Worm (Caenorhabditis elegans) whole organism, young adult: Measurements from ENCODE around the gene srh-42.
A peak's percentile ranks its signal among the peaks of the same experiment; 100 is the strongest.

ENCODE experiments used
- C06A6.2 ChIP-seq: fragments of 200-800 bp; sonication (Bioruptor generic); conservative IDR thresholded peaks from 2 replicates; pipeline ENCODE4 v1.3.6; 2022; ENCODE audit warnings: missing genetic modification characterization, missing compliant biosample characterization
- D2030.7 ChIP-seq: fragments of 200-800 bp; sonication (Bioruptor generic); IDR thresholded peaks from 2 replicates; pipeline ENCODE4 v1.3.6; 2022; ENCODE audit warnings: missing genetic modification reagents, missing genetic modification characterization, missing compliant biosample characterization
- F39B2.1 ChIP-seq: fragments of 200-800 bp; sonication (Bioruptor generic); IDR thresholded peaks from 2 replicates; pipeline ENCODE4 v1.3.6; 2022; ENCODE audit warnings: missing genetic modification reagents, missing genetic modification characterization, missing compliant biosample characterization
- F49E8.2 ChIP-seq: sonication (generic microtip); optimal IDR thresholded peaks from 3 replicates; lab custom pipeline; 2017; ENCODE audit warnings: missing genetic modification characterization, mild to moderate bottlenecking, missing compliant biosample characterization, antibody characterized with exemption, moderate library complexity; ENCODE audit not compliant: insufficient read depth
- F57C9.4 ChIP-seq: sonication (generic microtip); optimal IDR thresholded peaks from 2 replicates; lab custom pipeline; 2017; ENCODE audit warnings: mild to moderate bottlenecking, missing genetic modification characterization, missing compliant biosample characterization
- K12H6.12 ChIP-seq: fragments of 200-800 bp; sonication (Bioruptor generic); optimal IDR thresholded peaks from 2 replicates; lab custom pipeline; 2018; ENCODE audit warnings: mild to moderate bottlenecking, missing genetic modification characterization, missing compliant biosample characterization
- T26A5.8 ChIP-seq: sonication (generic microtip); optimal IDR thresholded peaks from 2 replicates; lab custom pipeline; 2016; ENCODE audit warnings: missing genetic modification characterization, missing compliant biosample characterization
- Y53G8AR.9 ChIP-seq: fragments of 200-800 bp; sonication (Bioruptor generic); conservative IDR thresholded peaks from 2 replicates; pipeline ENCODE4 v1.3.6; 2022; ENCODE audit warnings: missing genetic modification reagents, missing genetic modification characterization, missing compliant biosample characterization
- Y79H2A.3 ChIP-seq: fragments of 200-800 bp; sonication (Bioruptor generic); conservative IDR thresholded peaks from 2 replicates; pipeline ENCODE4 v1.3.6; 2022; ENCODE audit warnings: missing genetic modification reagents, missing genetic modification characterization, missing compliant biosample characterization
- athp-1 ChIP-seq: sonication (generic microtip); optimal IDR thresholded peaks from 2 replicates; lab custom pipeline; 2017; ENCODE audit warnings: mild to moderate bottlenecking, missing genetic modification characterization, missing compliant biosample characterization
- attf-3 ChIP-seq: fragments of 200-800 bp; sonication (Bioruptor generic); conservative IDR thresholded peaks from 2 replicates; pipeline ENCODE4 v1.3.6; 2022; ENCODE audit warnings: missing genetic modification reagents, missing genetic modification characterization, missing compliant biosample characterization
- bed-2 ChIP-seq: fragments of 200-800 bp; sonication (Bioruptor generic); IDR thresholded peaks from 2 replicates; pipeline ENCODE4 v1.3.6; 2022; ENCODE audit warnings: missing genetic modification reagents, missing genetic modification characterization, missing compliant biosample characterization
- cebp-2 ChIP-seq: fragments of 200-800 bp; sonication (Bioruptor generic); IDR thresholded peaks from 2 replicates; pipeline ENCODE4 v1.3.6; 2022; ENCODE audit warnings: missing genetic modification characterization, missing compliant biosample characterization
- ceh-40 ChIP-seq: fragments of 200-800 bp; sonication (Bioruptor generic); IDR thresholded peaks from 2 replicates; pipeline ENCODE4 v1.3.6; 2022; ENCODE audit warnings: missing genetic modification characterization, missing compliant biosample characterization
- ceh-58 ChIP-seq: fragments of 200-800 bp; sonication (Bioruptor generic); IDR thresholded peaks from 2 replicates; pipeline ENCODE4 v1.3.6; 2022; ENCODE audit warnings: missing genetic modification characterization, missing compliant biosample characterization
- chd-7 ChIP-seq: sonication (generic microtip); optimal IDR thresholded peaks from 2 replicates; lab custom pipeline; 2016; ENCODE audit warnings: mild to moderate bottlenecking, missing genetic modification characterization, moderate library complexity, missing compliant biosample characterization
- dpff-1 ChIP-seq: sonication (generic microtip); optimal IDR thresholded peaks from 2 replicates; lab custom pipeline; 2017; ENCODE audit warnings: mild to moderate bottlenecking, missing genetic modification characterization, missing compliant biosample characterization
- dpl-1 ChIP-seq: fragments of 150-350 bp; optimal IDR thresholded peaks from 2 replicates; lab custom pipeline; 2014; ENCODE audit warnings: missing biosample characterization, missing genetic modification reagents, missing genetic modification characterization
- egl-18 ChIP-seq: fragments of 200-800 bp; sonication (Bioruptor generic); IDR thresholded peaks from 2 replicates; pipeline ENCODE4 v1.3.6; 2022; ENCODE audit warnings: missing genetic modification reagents, missing genetic modification characterization, missing compliant biosample characterization
- egl-44 ChIP-seq: fragments of 200-800 bp; sonication (Bioruptor generic); IDR thresholded peaks from 2 replicates; pipeline ENCODE4 v1.3.6; 2022; ENCODE audit warnings: missing genetic modification reagents, missing genetic modification characterization, missing compliant biosample characterization
- ekl-4 ChIP-seq: fragments of 200-800 bp; sonication (Bioruptor generic); IDR thresholded peaks from 2 replicates; pipeline ENCODE4 v1.3.6; 2022; ENCODE audit warnings: missing genetic modification reagents, missing genetic modification characterization, missing compliant biosample characterization
- hlh-12 ChIP-seq: sonication (generic microtip); optimal IDR thresholded peaks from 2 replicates; lab custom pipeline; 2016; ENCODE audit warnings: missing genetic modification characterization, missing compliant biosample characterization
- hrde-1 ChIP-seq: sonication (generic microtip); optimal IDR thresholded peaks from 2 replicates; lab custom pipeline; 2016; ENCODE audit warnings: missing genetic modification characterization, mild to moderate bottlenecking, missing compliant biosample characterization, moderate library complexity, missing genotype, missing genetic modification reagents, borderline replicate concordance
- hsf-1 ChIP-seq: fragments of 200-800 bp; sonication (Bioruptor generic); IDR thresholded peaks from 2 replicates; pipeline ENCODE4 v1.3.6; 2022; ENCODE audit warnings: missing genetic modification reagents, missing genetic modification characterization, missing compliant biosample characterization
- lag-1 ChIP-seq: fragments of 200-800 bp; sonication (Bioruptor generic); IDR thresholded peaks from 2 replicates; pipeline ENCODE4 v1.3.6; 2022; ENCODE audit warnings: missing genetic modification reagents, missing genetic modification characterization, missing compliant biosample characterization
- lin-26 ChIP-seq: fragments of 200-800 bp; sonication (Bioruptor generic); IDR thresholded peaks from 2 replicates; pipeline ENCODE4 v1.3.6; 2022; ENCODE audit warnings: missing genetic modification reagents, missing genetic modification characterization, missing compliant biosample characterization
- lin-40 ChIP-seq: sonication (generic microtip); optimal IDR thresholded peaks from 2 replicates; lab custom pipeline; 2016; ENCODE audit warnings: missing genetic modification characterization, mild to moderate bottlenecking, missing compliant biosample characterization, missing genotype, missing genetic modification reagents
- lir-1 ChIP-seq: fragments of 200-800 bp; sonication (Bioruptor generic); conservative IDR thresholded peaks from 2 replicates; pipeline ENCODE4 v1.3.6; 2022; ENCODE audit warnings: missing genetic modification reagents, missing genetic modification characterization, missing compliant biosample characterization
- lsl-1 ChIP-seq: fragments of 200-800 bp; sonication (Bioruptor generic); optimal IDR thresholded peaks from 2 replicates; lab custom pipeline; 2018; ENCODE audit warnings: mild to moderate bottlenecking, missing genetic modification characterization, moderate library complexity, missing compliant biosample characterization
- lsy-27 ChIP-seq: sonication (generic microtip); optimal IDR thresholded peaks from 2 replicates; lab custom pipeline; 2017; ENCODE audit warnings: missing genetic modification characterization, mild to moderate bottlenecking, missing compliant biosample characterization, antibody characterized with exemption, missing genotype, borderline replicate concordance; ENCODE audit not compliant: insufficient read depth
- nhr-120 ChIP-seq: fragments of 200-800 bp; sonication (Bioruptor generic); IDR thresholded peaks from 2 replicates; pipeline ENCODE4 v1.3.6; 2022; ENCODE audit warnings: missing genetic modification characterization, missing compliant biosample characterization
- repo-1 ChIP-seq: sonication (generic microtip); optimal IDR thresholded peaks from 2 replicates; lab custom pipeline; 2017; ENCODE audit warnings: mild to moderate bottlenecking, missing genetic modification characterization, missing compliant biosample characterization
- sdz-38 ChIP-seq: sonication (generic microtip); optimal IDR thresholded peaks from 2 replicates; lab custom pipeline; 2016; ENCODE audit warnings: missing genotype, missing genetic modification characterization, missing compliant biosample characterization
- sea-2 ChIP-seq: fragments of 200-800 bp; sonication (Bioruptor generic); IDR thresholded peaks from 2 replicates; pipeline ENCODE4 v1.3.6; 2022; ENCODE audit warnings: missing genetic modification characterization, missing compliant biosample characterization
- snpc-1.1 ChIP-seq: sonication (generic microtip); optimal IDR thresholded peaks from 2 replicates; lab custom pipeline; 2017; ENCODE audit warnings: missing genetic modification characterization, mild to moderate bottlenecking, missing compliant biosample characterization, antibody characterized with exemption, moderate library complexity, missing genotype, missing genetic modification reagents; ENCODE audit not compliant: insufficient read depth
- snpc-1.3 ChIP-seq: sonication (generic microtip); optimal IDR thresholded peaks from 2 replicates; lab custom pipeline; 2017; ENCODE audit warnings: missing genetic modification characterization, mild to moderate bottlenecking, missing compliant biosample characterization, antibody characterized with exemption, moderate library complexity, missing genotype, missing genetic modification reagents; ENCODE audit not compliant: insufficient read depth
- sptf-2 ChIP-seq: fragments of 200-800 bp; sonication (Bioruptor generic); optimal IDR thresholded peaks from 2 replicates; lab custom pipeline; 2018; ENCODE audit warnings: mild to moderate bottlenecking, missing genetic modification characterization, missing compliant biosample characterization
- unc-130 ChIP-seq: sonication (generic microtip); optimal IDR thresholded peaks from 2 replicates; lab custom pipeline; 2016; ENCODE audit warnings: missing genetic modification reagents, missing genetic modification characterization, missing compliant biosample characterization
- unc-62 ChIP-seq: fragments of 150-350 bp; optimal IDR thresholded peaks from 2 replicates; lab custom pipeline; 2014; ENCODE audit warnings: missing biosample characterization, missing genetic modification reagents, missing genetic modification characterization
- zfh-2 ChIP-seq: fragments of 200-800 bp; sonication (Bioruptor generic); conservative IDR thresholded peaks from 2 replicates; pipeline ENCODE4 v1.3.6; 2022; ENCODE audit warnings: missing genetic modification reagents, missing genetic modification characterization, missing compliant biosample characterization
- zim-3 ChIP-seq: sonication (generic microtip); optimal IDR thresholded peaks from 2 replicates; lab custom pipeline; 2017; ENCODE audit warnings: mild to moderate bottlenecking, missing genetic modification characterization, moderate library complexity, missing compliant biosample characterization
- ztf-18 ChIP-seq: sonication (generic microtip); optimal IDR thresholded peaks from 2 replicates; lab custom pipeline; 2016; ENCODE audit warnings: missing genotype, mild to moderate bottlenecking, missing genetic modification characterization, missing compliant biosample characterization
- ztf-26 ChIP-seq: sonication (generic microtip); optimal IDR thresholded peaks from 2 replicates; lab custom pipeline; 2017; ENCODE audit warnings: missing genetic modification characterization, missing compliant biosample characterization
- ztf-28 ChIP-seq: fragments of 200-800 bp; sonication (Bioruptor generic); IDR thresholded peaks from 2 replicates; pipeline ENCODE4 v1.3.6; 2022; ENCODE audit warnings: missing genetic modification reagents, missing genetic modification characterization, missing compliant biosample characterization
- ztf-6 ChIP-seq: fragments of 200-800 bp; sonication (Bioruptor generic); IDR thresholded peaks from 2 replicates; pipeline ENCODE4 v1.3.6; 2022; ENCODE audit warnings: missing genetic modification reagents, missing genetic modification characterization, missing compliant biosample characterization

The srh-42 gene

ce11 chrII:14288968-14289367 lies at the start of gene srh-42:
Gene srh-42, minus strand, starts transcription at chrII:14289068.
- TF ChIP-seq C06A6.2 (GFP tag; lab: Robert Waterston, UW), result no peak
- TF ChIP-seq D2030.7 (GFP tag; lab: Robert Waterston, UW), result no peak
- TF ChIP-seq T26A5.8 (tag; lab: Kevin White, UChicago), result no peak
- no peak for TF ChIP-seq sptf-2 (GFP tag; lab: Kevin White, UChicago)
- TF ChIP-seq ceh-40, result no peak
- TF ChIP-seq lir-1 (GFP tag; lab: Robert Waterston, UW), result no peak
- no peak for TF ChIP-seq Y79H2A.3 (GFP tag; lab: Robert Waterston, UW)
- no peak for TF ChIP-seq attf-3 (GFP tag; lab: Robert Waterston, UW)
- TF ChIP-seq ekl-4 (GFP tag; lab: Robert Waterston, UW), result no peak
- TF ChIP-seq repo-1 (tag; lab: Kevin White, UChicago), result no peak

DNA sequence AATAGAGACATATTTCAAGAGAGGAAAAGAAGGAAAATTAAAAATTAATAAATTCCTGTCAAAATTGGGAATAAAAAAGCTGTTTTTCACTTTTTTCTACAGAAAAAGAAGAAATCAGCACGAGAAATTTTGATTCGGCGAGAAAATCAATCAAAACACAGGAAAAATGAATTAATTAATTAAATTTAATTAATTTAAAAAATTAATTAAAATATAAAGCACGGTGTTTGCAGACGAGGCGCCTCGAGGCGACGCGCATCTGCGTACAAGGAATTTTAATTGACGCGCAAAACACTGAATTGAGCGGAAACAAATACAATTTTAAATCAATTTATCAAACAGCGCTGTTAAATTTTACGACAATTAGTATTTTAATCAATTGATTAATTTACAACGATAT lies 32.4 kb upstream of the srh-42 start:
- TF ChIP-seq Y53G8AR.9 (no peak), chd-7 (tag; lab: Kevin White, UChicago) (no peak), sdz-38 (no peak), cebp-2 (GFP tag; lab: Robert Waterston, UW) (no peak), lin-26 (GFP tag; lab: Robert Waterston, UW) (no peak), athp-1 (tag; lab: Kevin White, UChicago) (no peak), egl-44 (no peak), snpc-1.3 (tag; lab: Kevin White, UChicago) (no peak), ceh-58 (GFP tag; lab: Robert Waterston, UW) (no peak), dpff-1 (no peak), F39B2.1 (GFP tag; lab: Robert Waterston, UW) (no peak), ztf-18 (tag; lab: Kevin White, UChicago) (no peak), T26A5.8 (tag; lab: Kevin White, UChicago) (no peak), lsl-1 (GFP tag; lab: Kevin White, UChicago) (no peak), ztf-28 (no peak), zim-3 (tag; lab: Kevin White, UChicago) (no peak), bed-2 (GFP tag; lab: Robert Waterston, UW) (no peak), egl-18 (GFP tag; lab: Robert Waterston, UW) (no peak)
- TF ChIP-seq, all 124 proteins: peak for 0

DNA sequence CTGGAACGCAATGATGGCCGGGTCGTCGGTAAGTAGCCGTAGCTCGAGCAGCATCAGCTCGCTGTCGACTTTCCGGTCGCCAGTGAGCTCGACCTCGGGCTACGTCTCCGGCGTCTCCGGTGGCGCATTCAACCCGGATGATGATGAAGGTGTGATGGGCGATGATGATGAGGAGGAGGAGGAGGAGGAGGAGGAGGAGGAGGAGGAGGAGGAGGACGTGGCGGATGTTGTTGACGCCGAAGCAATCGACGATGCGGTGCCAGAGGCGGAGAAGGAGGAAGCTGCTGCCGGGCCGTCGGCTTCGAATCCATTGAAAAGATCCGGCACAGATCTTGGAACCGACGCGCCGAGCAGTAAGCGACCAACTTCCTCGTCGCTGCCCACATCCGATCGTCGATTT lies 30.4 kb upstream of the srh-42 start:
- no peak for TF ChIP-seq sea-2 (GFP tag; lab: Robert Waterston, UW)
- TF ChIP-seq lsy-27 (tag; lab: Kevin White, UChicago), result no peak
- TF ChIP-seq hrde-1 (tag; lab: Kevin White, UChicago), result no peak
- no peak for TF ChIP-seq lsl-1 (GFP tag; lab: Kevin White, UChicago)
- no peak for TF ChIP-seq F39B2.1 (GFP tag; lab: Robert Waterston, UW)
- TF ChIP-seq dpff-1, result no peak
- TF ChIP-seq lin-26 (GFP tag; lab: Robert Waterston, UW), result 0 out of 2 replicates have a peak, but pooled peaks have one; percentile 9
- TF ChIP-seq lag-1 (GFP tag; lab: Robert Waterston, UW), result no peak
- TF ChIP-seq snpc-1.3 (tag; lab: Kevin White, UChicago), result no peak
- TF ChIP-seq hsf-1 (GFP tag; lab: Robert Waterston, UW), result no peak
- TF ChIP-seq F49E8.2 (tag; lab: Kevin White, UChicago), result no peak
- no peak for TF ChIP-seq dpl-1 (GFP tag; lab: Kevin White, UChicago)
- no peak for TF ChIP-seq unc-130 (GFP tag; lab: Kevin White, UChicago)
- TF ChIP-seq snpc-1.1 (tag; lab: Kevin White, UChicago), result no peak
- TF ChIP-seq F57C9.4 (tag; lab: Kevin White, UChicago), result no peak
- no peak for TF ChIP-seq hlh-12 (tag; lab: Kevin White, UChicago)
- no peak for TF ChIP-seq ceh-40
- no peak for TF ChIP-seq C06A6.2 (GFP tag; lab: Robert Waterston, UW)
- no peak for TF ChIP-seq lin-40 (tag; lab: Kevin White, UChicago)
- no peak for TF ChIP-seq K12H6.12
- peak; percentile 88; the same call in 1 of the 2 replicates for TF ChIP-seq zfh-2 (GFP tag; lab: Robert Waterston, UW)
- no peak for TF ChIP-seq ztf-6 (GFP tag; lab: Robert Waterston, UW)
- TF ChIP-seq ekl-4 (GFP tag; lab: Robert Waterston, UW), result no peak
- no peak for TF ChIP-seq T26A5.8 (tag; lab: Kevin White, UChicago)
- no peak for TF ChIP-seq unc-62 (GFP tag; lab: Kevin White, UChicago)
- no peak for TF ChIP-seq ztf-26
- TF ChIP-seq nhr-120 (GFP tag; lab: Robert Waterston, UW), result no peak
